Fruit fly (Drosophila melanogaster): ENCODE measurements around the gene Obp8a.

Gene Obp8a

DNA sequence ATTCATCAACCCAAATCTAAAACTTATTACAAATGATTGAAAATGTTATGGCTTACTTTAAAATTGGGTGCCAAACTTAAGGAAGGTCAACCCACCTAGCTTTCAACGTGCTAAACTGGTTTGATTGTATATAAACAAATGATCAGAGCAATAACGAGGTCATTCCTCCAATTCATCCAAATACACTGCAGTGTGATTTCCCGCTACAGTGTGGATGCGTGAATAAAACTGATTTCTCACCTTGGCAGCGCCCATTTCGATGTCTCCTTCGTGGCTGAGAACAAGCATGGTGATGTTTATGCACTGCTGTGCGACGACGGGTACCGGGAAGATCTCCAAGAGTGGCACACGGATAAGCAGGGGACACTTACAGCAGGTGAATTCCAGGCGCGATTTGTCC, 19.4 kb upstream of the Obp8a start:
- TF ChIP-seq Pif1A (GFP tag; optimal IDR thresholded peaks at IDR 0.05) (no peak), Ets98B (GFP tag; IDR thresholded peaks at IDR 0.05) (no peak), CG32121 (GFP tag; IDR thresholded peaks at IDR 0.05) (no peak), CG17806 (tag; optimal IDR thresholded peaks at IDR 0.05) (no peak), Snoo (tag; optimal IDR thresholded peaks at IDR 0.05) (no peak), CG8159 (tag; optimal IDR thresholded peaks at IDR 0.05) (no peak)

DNA sequence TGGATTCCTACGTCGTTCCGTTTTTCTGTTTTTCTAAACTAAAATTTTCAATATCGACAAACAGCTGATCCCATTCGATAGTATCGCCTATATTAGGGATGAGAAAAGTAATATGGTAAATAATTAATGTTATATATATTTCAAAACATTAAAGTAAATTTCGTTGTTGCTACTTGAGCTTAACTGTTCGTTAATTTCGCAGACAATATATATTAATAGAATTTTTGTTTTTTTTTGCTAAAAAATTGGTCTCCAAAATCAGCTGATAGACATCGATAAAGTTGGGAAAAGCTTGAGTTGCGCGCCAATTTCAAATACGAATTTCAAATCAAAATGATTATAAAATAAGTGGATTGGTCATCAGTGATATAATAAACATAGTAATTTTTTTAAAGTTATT, 18.3 kb upstream of the Obp8a start, which contains the start of gene CG12118:
CG12118 (minus strand) TSS at position 53 of the 400 bp plus-strand sequence.
- TF ChIP-seq Snoo (tag; optimal IDR thresholded peaks at IDR 0.05) (peak; percentile 51), CG34367 (tag; optimal IDR thresholded peaks at IDR 0.05) (peak; percentile 57), gl (tag; optimal IDR thresholded peaks at IDR 0.05) (no peak), CG32121 (GFP tag; IDR thresholded peaks at IDR 0.05) (peak; percentile 79), CG10348 (GFP tag; IDR thresholded peaks at IDR 0.05) (no peak), CG15710 (tag; optimal IDR thresholded peaks at IDR 0.05) (peak; percentile 65), CG8301 (tag; optimal IDR thresholded peaks at IDR 0.05) (peak; percentile 14), CG13204 (GFP tag; optimal IDR thresholded peaks at IDR 0.05) (no peak), rn (GFP tag; IDR thresholded peaks at IDR 0.05) (peak; percentile 31; the same call in 1 of the 2 replicates), Pif1B (GFP tag; optimal IDR thresholded peaks at IDR 0.05) (peak; percentile 56), Pif1A (GFP tag; optimal IDR thresholded peaks at IDR 0.05) (peak; percentile 46), CG14655 (GFP tag; optimal IDR thresholded peaks at IDR 0.05) (no peak), D1 (tag; optimal IDR thresholded peaks at IDR 0.05) (peak; percentile 33), fd96Ca (GFP tag; IDR thresholded peaks at IDR 0.05) (no peak), EcR (GFP tag; optimal IDR thresholded peaks at IDR 0.05) (no peak), CG12605 (GFP tag; IDR thresholded peaks at IDR 0.05) (no peak), CG8159 (tag; optimal IDR thresholded peaks at IDR 0.05) (peak; percentile 65), CG9948 (tag; optimal IDR thresholded peaks at IDR 0.05) (peak; percentile 60), CG17806 (tag; optimal IDR thresholded peaks at IDR 0.05) (peak; percentile 64), CG4496 (GFP tag; IDR thresholded peaks at IDR 0.05) (peak; percentile 71; the same call in 2 of the 3 replicates), Ets98B (GFP tag; IDR thresholded peaks at IDR 0.05) (peak; percentile 45)

DNA sequence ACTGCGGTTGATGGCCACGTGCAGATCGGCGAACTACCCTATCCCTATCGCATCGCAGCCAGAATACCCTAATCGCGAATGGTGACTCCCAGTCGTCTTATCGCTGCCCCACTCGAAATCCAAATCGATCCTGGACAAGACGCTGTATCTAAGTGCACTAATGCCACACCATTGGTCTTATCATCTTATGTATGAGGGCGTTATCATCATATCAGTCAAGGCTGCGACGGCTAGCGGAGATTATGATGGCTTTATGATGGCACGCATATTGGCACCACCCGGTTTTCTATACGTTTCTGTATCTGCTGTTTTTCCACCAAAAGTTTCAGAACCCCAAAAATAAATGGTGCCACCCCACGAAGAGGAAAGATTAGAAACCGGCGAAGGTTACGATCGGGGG, 14.4 kb upstream of the Obp8a start:
- no peak for TF ChIP-seq CG8159 (tag; optimal IDR thresholded peaks at IDR 0.05)
- TF ChIP-seq CG4496 (GFP tag; IDR thresholded peaks at IDR 0.05), result no peak
- TF ChIP-seq gl (tag; optimal IDR thresholded peaks at IDR 0.05), result no peak
- TF ChIP-seq CG13204 (GFP tag; optimal IDR thresholded peaks at IDR 0.05), result no peak
- TF ChIP-seq CG14655 (GFP tag; optimal IDR thresholded peaks at IDR 0.05), result no peak
- no peak for TF ChIP-seq CG8301 (tag; optimal IDR thresholded peaks at IDR 0.05)
- TF ChIP-seq CG9948 (tag; optimal IDR thresholded peaks at IDR 0.05), result no peak
- TF ChIP-seq CG17806 (tag; optimal IDR thresholded peaks at IDR 0.05), result no peak
- TF ChIP-seq CG15710 (tag; optimal IDR thresholded peaks at IDR 0.05), result no peak
- TF ChIP-seq D1 (tag; optimal IDR thresholded peaks at IDR 0.05), result no peak
- no peak for TF ChIP-seq CG10348 (GFP tag; IDR thresholded peaks at IDR 0.05)
- no peak for TF ChIP-seq Pif1A (GFP tag; optimal IDR thresholded peaks at IDR 0.05)
- no peak for TF ChIP-seq Ets98B (GFP tag; IDR thresholded peaks at IDR 0.05)
- TF ChIP-seq CG32121 (GFP tag; IDR thresholded peaks at IDR 0.05), result no peak
- no peak for TF ChIP-seq Snoo (tag; optimal IDR thresholded peaks at IDR 0.05)
- no peak for TF ChIP-seq fd96Ca (GFP tag; IDR thresholded peaks at IDR 0.05)

DNA sequence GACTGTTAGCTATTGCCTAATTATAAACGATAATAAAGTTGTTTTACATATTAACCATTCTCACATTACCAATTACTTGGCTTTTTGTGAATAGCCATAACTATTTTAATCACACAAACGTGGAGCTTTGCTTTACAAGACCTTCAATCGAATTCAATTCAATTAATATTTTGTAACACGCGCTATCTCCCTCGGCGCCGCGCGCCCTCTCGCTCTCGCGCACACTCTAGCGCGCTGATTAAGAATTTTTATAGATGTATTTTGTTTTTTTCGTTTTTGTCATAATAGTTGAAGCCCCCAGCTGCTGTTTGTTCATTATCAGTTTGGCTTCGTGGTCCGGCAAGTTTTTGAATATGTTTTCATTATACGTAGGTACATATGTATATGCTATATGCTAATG, 13.6 kb upstream of the Obp8a start:
- TF ChIP-seq CG9948 (tag; optimal IDR thresholded peaks at IDR 0.05) (no peak), CG14655 (GFP tag; optimal IDR thresholded peaks at IDR 0.05) (no peak), CG10348 (GFP tag; IDR thresholded peaks at IDR 0.05) (no peak), Ets98B (GFP tag; IDR thresholded peaks at IDR 0.05) (no peak), Pif1B (GFP tag; optimal IDR thresholded peaks at IDR 0.05) (no peak), CG32121 (GFP tag; IDR thresholded peaks at IDR 0.05) (no peak)

DNA sequence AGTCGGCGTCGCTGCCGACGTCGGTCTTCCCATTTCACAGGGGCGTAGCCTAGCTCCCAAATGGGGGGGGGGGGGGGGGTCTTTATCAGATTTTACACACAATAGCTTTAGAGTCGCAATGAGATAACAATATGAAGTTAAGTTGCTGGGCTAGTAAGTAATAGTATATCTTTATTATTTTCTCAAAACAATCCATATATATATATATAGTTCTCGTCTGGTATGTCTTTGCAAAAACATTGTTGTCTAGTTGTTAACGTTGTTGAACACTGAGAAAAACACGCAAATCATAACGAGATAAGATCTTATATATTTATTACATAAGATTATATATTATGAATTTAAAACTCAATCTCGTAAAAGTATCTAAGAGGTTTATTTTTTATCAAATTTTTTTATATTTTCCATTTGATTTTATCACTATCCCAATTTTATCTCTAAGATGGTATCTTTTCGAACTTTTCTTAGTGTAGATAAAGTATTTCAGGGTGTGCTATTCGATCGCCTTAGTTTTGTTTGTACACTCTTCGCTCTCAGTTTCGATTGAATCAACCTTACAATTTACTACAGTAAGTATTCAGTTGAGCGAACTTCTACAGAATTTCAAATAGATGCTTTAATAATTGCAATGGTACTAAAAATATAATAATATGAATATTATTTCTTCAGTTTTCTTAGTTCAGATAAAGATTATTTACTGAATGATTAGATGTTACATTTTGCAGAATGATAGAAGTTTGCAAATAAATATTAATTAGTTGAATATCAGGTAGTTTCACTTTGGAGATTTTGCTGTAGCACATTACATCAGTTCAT, 12.6 kb upstream of the Obp8a start:
- TF ChIP-seq Pif1B (GFP tag; optimal IDR thresholded peaks at IDR 0.05) (peak; percentile 4), CG12605 (GFP tag; IDR thresholded peaks at IDR 0.05) (peak; percentile 77), CG9948 (tag; optimal IDR thresholded peaks at IDR 0.05) (peak; percentile 51), gl (tag; optimal IDR thresholded peaks at IDR 0.05) (no peak), rn (GFP tag; IDR thresholded peaks at IDR 0.05) (peak; percentile 55; the same call in 1 of the 2 replicates), CG4496 (GFP tag; IDR thresholded peaks at IDR 0.05) (peak; percentile 87), Snoo (tag; optimal IDR thresholded peaks at IDR 0.05) (no peak), CG17806 (tag; optimal IDR thresholded peaks at IDR 0.05) (peak; percentile 49), CG13204 (GFP tag; optimal IDR thresholded peaks at IDR 0.05) (no peak), Pif1A (GFP tag; optimal IDR thresholded peaks at IDR 0.05) (no peak), CG34367 (tag; optimal IDR thresholded peaks at IDR 0.05) (peak; percentile 33), CG10348 (GFP tag; IDR thresholded peaks at IDR 0.05) (peak; percentile 62), D1 (tag; optimal IDR thresholded peaks at IDR 0.05) (no peak), CG8301 (tag; optimal IDR thresholded peaks at IDR 0.05) (peak; percentile 6), fd96Ca (GFP tag; IDR thresholded peaks at IDR 0.05) (peak; percentile 91), Ets98B (GFP tag; IDR thresholded peaks at IDR 0.05) (peak; percentile 91), CG32121 (GFP tag; IDR thresholded peaks at IDR 0.05) (peak; percentile 82), CG14655 (GFP tag; optimal IDR thresholded peaks at IDR 0.05) (peak; percentile 67), CG8159 (tag; optimal IDR thresholded peaks at IDR 0.05) (peak; percentile 52), CG15710 (tag; optimal IDR thresholded peaks at IDR 0.05) (peak; percentile 58), EcR (GFP tag; optimal IDR thresholded peaks at IDR 0.05) (no peak)

Data from whole organism, pupa.